Fruit fly (Drosophila melanogaster): ENCODE results near the gene Pink1.

Pink1 gene

DNA sequence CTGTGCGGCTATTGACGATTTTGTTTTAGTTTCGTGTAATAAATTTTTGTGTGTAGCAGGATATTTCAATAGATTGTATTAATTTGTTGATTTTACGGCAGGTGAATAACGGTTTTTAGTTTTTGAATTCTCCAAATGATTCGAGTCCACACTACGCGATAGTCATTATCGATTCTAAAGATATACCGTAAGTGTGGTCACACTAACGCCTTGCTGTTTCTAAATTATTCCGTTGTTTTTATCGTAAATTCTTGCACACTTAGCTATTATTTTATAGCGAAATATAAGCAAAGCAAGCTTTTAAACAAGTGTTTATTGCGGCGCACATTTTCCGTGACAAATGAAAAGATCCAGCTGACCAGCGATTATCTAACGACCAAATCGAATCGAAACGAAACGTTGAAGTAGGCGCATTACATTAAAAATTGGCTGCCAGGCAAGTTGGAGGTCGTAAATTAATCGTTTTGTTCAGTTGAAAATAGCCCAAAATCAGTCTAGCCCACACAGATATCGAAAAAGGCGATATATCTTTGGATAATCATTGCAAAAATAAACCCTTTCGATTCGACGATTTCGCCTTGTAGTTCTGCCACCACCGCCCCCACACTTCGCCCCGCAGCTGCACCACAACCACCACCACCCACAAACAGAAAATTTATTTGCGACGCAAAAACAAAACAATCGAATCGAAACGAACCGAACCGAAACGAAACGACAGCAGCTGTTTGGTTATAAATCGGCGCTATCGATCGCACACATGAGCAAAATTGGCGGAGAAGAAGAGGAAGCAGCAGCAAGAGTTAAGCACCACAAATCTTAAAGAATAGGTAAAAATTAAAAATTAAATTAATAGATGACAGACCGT, at the start of gene Pink1:
TSS of gene Pink1 (plus strand) at position 164 of the 865 bp plus-strand sequence.
- TF ChIP-seq Mnt (GFP tag; optimal IDR thresholded peaks at IDR 0.05), result peak; percentile 73
- peak; percentile 3 for TF ChIP-seq cic (GFP tag; optimal IDR thresholded peaks at IDR 0.05)
- TF ChIP-seq CG1620 (GFP tag; optimal IDR thresholded peaks at IDR 0.05), result no peak
- no peak for TF ChIP-seq toe (GFP tag; optimal IDR thresholded peaks at IDR 0.05)
- TF ChIP-seq CG5204 (GFP tag; optimal IDR thresholded peaks at IDR 0.05), result no peak
- no peak for TF ChIP-seq Clk (GFP tag; optimal IDR thresholded peaks at IDR 0.05)
- TF ChIP-seq cnc (optimal IDR thresholded peaks at IDR 0.05), result no peak
- TF ChIP-seq CG11617 (GFP tag; optimal IDR thresholded peaks at IDR 0.05), result no peak
- no peak for TF ChIP-seq kay (GFP tag; ENCODE audit: borderline replicate concordance)
- TF ChIP-seq bab1 (GFP tag; optimal IDR thresholded peaks at IDR 0.05), result peak; percentile 58
- TF ChIP-seq Crg-1 (GFP tag; optimal IDR thresholded peaks at IDR 0.05), result no peak
- peak; percentile 38 for TF ChIP-seq tj (GFP tag; optimal IDR thresholded peaks at IDR 0.05)
- no peak for TF ChIP-seq CG7045 (GFP tag; optimal IDR thresholded peaks at IDR 0.05)
- TF ChIP-seq ovo (GFP tag; optimal IDR thresholded peaks at IDR 0.05), result no peak
- TF ChIP-seq Hr96 (GFP tag; optimal IDR thresholded peaks at IDR 0.05), result no peak
- peak; percentile 19 for TF ChIP-seq CG7101 (tag; optimal IDR thresholded peaks at IDR 0.05)
- TF ChIP-seq CG33017 (tag; optimal IDR thresholded peaks at IDR 0.05), result no peak
- TF ChIP-seq CG12768 (GFP tag; optimal IDR thresholded peaks at IDR 0.05), result no peak
- no peak for TF ChIP-seq pad (GFP tag; optimal IDR thresholded peaks at IDR 0.05)
- no peak for TF ChIP-seq CG14711 (tag; optimal IDR thresholded peaks at IDR 0.05)

DNA sequence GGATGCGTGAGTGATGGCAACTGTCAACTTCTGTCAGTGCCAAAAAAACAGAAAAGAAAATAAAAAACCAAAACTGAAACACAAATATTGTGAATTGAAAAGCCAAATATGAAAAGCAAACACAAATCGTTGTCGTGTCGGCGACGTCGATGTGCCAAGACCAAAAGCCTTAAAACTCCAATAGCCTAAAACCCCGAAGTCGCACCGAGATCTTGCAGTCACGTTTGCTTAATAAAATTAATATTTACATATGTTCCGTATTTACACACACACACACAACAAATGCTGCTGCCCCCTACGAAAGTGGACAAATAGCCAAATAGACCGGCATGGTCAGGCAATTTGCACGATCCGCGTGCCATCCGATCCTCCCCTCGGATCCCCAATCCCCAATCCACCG, 45.5 kb upstream of the Pink1 start:
- TF ChIP-seq Mnt (GFP tag; optimal IDR thresholded peaks at IDR 0.05) (no peak), CG5204 (GFP tag; optimal IDR thresholded peaks at IDR 0.05) (no peak), CG7045 (GFP tag; optimal IDR thresholded peaks at IDR 0.05) (no peak), CG11617 (GFP tag; optimal IDR thresholded peaks at IDR 0.05) (no peak), CG14711 (tag; optimal IDR thresholded peaks at IDR 0.05) (no peak), ovo (GFP tag; optimal IDR thresholded peaks at IDR 0.05) (no peak), bab1 (GFP tag; optimal IDR thresholded peaks at IDR 0.05) (no peak), cic (GFP tag; optimal IDR thresholded peaks at IDR 0.05) (no peak), cnc (optimal IDR thresholded peaks at IDR 0.05) (no peak)

DNA sequence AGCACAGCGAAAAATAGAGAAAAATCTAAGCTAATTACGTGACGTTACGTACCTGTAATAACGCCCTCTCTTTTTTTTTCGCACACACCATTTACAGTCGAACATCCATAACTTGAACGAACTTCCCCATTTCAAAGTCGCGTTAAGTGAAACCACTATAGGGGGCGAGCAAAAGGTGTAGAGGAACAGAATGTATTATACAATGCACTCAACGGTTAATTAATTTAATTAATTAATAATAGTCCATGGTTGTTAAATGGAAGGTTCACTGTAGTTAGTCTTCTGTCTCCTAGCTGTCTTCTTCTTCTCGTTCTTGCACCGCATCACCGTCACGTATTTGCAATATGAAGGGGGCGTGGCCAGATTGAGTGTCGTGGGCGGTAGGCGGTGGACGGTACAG, 42.0 kb upstream of the Pink1 start:
- TF ChIP-seq CG1620 (GFP tag; optimal IDR thresholded peaks at IDR 0.05), result peak; percentile 22
- no peak for TF ChIP-seq cic (GFP tag; optimal IDR thresholded peaks at IDR 0.05)
- TF ChIP-seq CG7101 (tag; optimal IDR thresholded peaks at IDR 0.05), result peak; percentile 72
- TF ChIP-seq CG12768 (GFP tag; optimal IDR thresholded peaks at IDR 0.05), result no peak
- peak; percentile 47 for TF ChIP-seq Hr96 (GFP tag; optimal IDR thresholded peaks at IDR 0.05)
- TF ChIP-seq CG5204 (GFP tag; optimal IDR thresholded peaks at IDR 0.05), result peak; percentile 4
- TF ChIP-seq ovo (GFP tag; optimal IDR thresholded peaks at IDR 0.05), result no peak
- peak; percentile 88 for TF ChIP-seq bab1 (GFP tag; optimal IDR thresholded peaks at IDR 0.05)
- TF ChIP-seq CG11617 (GFP tag; optimal IDR thresholded peaks at IDR 0.05), result peak; percentile 1
- TF ChIP-seq CG14711 (tag; optimal IDR thresholded peaks at IDR 0.05), result peak; percentile 57

DNA sequence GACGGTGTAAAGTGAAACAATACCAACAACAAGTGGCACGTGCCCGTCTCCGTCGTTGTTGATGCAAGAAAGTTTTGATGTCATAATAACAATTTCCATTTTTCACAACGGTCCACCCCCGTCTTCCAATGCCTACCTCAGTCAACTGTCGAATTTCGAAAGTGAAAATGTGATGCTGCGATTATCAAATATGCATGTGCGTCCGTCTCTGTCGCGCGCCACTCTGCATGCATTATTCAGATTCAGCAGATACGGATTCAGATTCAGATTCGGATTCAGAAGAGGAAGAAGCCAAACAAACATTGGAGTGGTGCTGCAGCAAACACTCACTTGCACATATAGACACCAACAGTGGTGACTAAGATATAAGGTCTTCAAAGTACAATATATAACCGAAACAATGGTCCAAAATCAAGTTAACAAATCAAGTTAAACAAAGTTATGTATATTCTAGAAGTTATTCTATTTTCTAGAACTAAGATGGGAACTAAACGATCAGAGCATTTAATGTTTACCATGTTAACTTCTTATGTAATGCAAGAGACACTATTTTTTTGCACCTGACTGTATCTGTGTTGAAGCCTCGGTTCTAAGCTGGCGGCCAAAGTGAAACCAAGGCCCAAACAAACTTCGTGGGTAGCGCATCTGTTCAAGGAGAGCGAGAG, 40.9 kb upstream of the Pink1 start:
- peak; percentile 11 for TF ChIP-seq CG7101 (tag; optimal IDR thresholded peaks at IDR 0.05)
- TF ChIP-seq Hr96 (GFP tag; optimal IDR thresholded peaks at IDR 0.05), result no peak
- no peak for TF ChIP-seq Clk (GFP tag; optimal IDR thresholded peaks at IDR 0.05)
- peak; percentile 0 for TF ChIP-seq tj (GFP tag; optimal IDR thresholded peaks at IDR 0.05)
- peak; percentile 3 for TF ChIP-seq CG14711 (tag; optimal IDR thresholded peaks at IDR 0.05)

DNA sequence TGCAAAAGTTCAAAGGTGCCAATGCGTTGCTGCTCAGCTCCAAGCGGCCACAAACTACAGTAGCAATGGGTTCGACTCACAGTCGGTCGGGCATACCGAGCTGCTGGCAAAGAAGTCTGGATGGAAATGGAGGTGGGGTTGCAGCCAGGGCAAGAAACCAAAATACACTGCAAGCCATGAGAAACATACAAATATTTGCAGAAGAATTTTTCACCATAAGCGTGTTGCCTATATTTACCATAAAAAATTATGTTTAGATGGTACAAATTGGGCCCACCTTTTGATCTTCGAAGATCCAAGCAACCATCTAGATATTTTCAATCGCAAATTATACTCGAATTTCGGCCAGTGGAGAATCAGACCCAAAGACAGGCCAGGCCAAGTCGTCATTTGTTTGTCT, 36.8 kb upstream of the Pink1 start:
- no peak for TF ChIP-seq pad (GFP tag; optimal IDR thresholded peaks at IDR 0.05)
- TF ChIP-seq cnc (optimal IDR thresholded peaks at IDR 0.05), result no peak
- TF ChIP-seq CG7101 (tag; optimal IDR thresholded peaks at IDR 0.05), result no peak
- TF ChIP-seq CG12768 (GFP tag; optimal IDR thresholded peaks at IDR 0.05), result no peak
- no peak for TF ChIP-seq cic (GFP tag; optimal IDR thresholded peaks at IDR 0.05)
- no peak for TF ChIP-seq CG14711 (tag; optimal IDR thresholded peaks at IDR 0.05)
- TF ChIP-seq Hr96 (GFP tag; optimal IDR thresholded peaks at IDR 0.05), result no peak
- no peak for TF ChIP-seq kay (GFP tag; ENCODE audit: borderline replicate concordance)
- TF ChIP-seq toe (GFP tag; optimal IDR thresholded peaks at IDR 0.05), result no peak
- TF ChIP-seq tj (GFP tag; optimal IDR thresholded peaks at IDR 0.05), result no peak
- TF ChIP-seq CG5204 (GFP tag; optimal IDR thresholded peaks at IDR 0.05), result no peak

DNA sequence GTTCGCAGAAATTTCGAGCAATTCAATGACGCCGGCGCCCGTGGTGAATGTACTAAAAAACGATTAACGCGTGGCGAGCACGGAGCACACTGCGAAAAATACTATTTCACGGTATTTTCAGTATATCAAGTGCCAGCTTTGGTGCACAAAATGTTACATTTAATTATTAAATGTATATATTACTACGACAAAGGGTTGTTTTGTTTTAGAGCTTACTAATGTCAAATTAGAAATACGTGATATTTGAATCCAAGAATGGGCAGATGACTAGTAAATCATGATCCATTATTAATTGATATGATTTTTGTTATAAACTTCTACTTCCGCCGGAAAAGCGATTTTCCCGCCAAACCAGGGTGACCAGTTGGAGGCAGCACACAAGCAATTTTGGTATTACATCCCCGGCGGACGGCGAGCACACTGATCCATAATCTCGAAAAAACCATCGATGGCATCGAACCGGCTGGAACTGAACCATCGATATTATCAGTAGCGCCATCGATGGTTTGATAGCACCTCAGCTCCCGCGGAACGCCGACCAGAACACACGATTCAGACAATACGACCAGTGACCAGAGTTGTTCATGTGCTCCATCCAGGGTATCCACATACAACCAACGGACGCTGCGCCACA, 29.3 kb upstream of the Pink1 start, which contains the start of the genes CG3226 and Cdc7:
TSS of gene CG3226 (minus strand) at position 51 of the 634 bp plus-strand sequence.
TSS of gene Cdc7 (plus strand) at position 344 of the 634 bp plus-strand sequence.
- TF ChIP-seq pad (GFP tag; optimal IDR thresholded peaks at IDR 0.05), result peak; percentile 74
- TF ChIP-seq CG11617 (GFP tag; optimal IDR thresholded peaks at IDR 0.05), result peak; percentile 88
- peak; percentile 80 for TF ChIP-seq Crg-1 (GFP tag; optimal IDR thresholded peaks at IDR 0.05)
- TF ChIP-seq kay (GFP tag; ENCODE audit: borderline replicate concordance), result no peak
- TF ChIP-seq cic (GFP tag; optimal IDR thresholded peaks at IDR 0.05), result peak; percentile 39
- no peak for TF ChIP-seq CG12768 (GFP tag; optimal IDR thresholded peaks at IDR 0.05)
- peak; percentile 36 for TF ChIP-seq toe (GFP tag; optimal IDR thresholded peaks at IDR 0.05)
- TF ChIP-seq Mnt (GFP tag; optimal IDR thresholded peaks at IDR 0.05), result peak; percentile 79
- TF ChIP-seq tj (GFP tag; optimal IDR thresholded peaks at IDR 0.05), result peak; percentile 66
- TF ChIP-seq CG5204 (GFP tag; optimal IDR thresholded peaks at IDR 0.05), result no peak
- peak; percentile 3 for TF ChIP-seq CG33017 (tag; optimal IDR thresholded peaks at IDR 0.05)
- TF ChIP-seq CG7045 (GFP tag; optimal IDR thresholded peaks at IDR 0.05), result no peak
- peak; percentile 90 for TF ChIP-seq CG7101 (tag; optimal IDR thresholded peaks at IDR 0.05)
- peak; percentile 91 for TF ChIP-seq bab1 (GFP tag; optimal IDR thresholded peaks at IDR 0.05)
- no peak for TF ChIP-seq cnc (optimal IDR thresholded peaks at IDR 0.05)
- no peak for TF ChIP-seq Clk (GFP tag; optimal IDR thresholded peaks at IDR 0.05)
- peak; percentile 83 for TF ChIP-seq CG14711 (tag; optimal IDR thresholded peaks at IDR 0.05)
- peak; percentile 82 for TF ChIP-seq CG1620 (GFP tag; optimal IDR thresholded peaks at IDR 0.05)
- no peak for TF ChIP-seq Hr96 (GFP tag; optimal IDR thresholded peaks at IDR 0.05)
- peak; percentile 52 for TF ChIP-seq ovo (GFP tag; optimal IDR thresholded peaks at IDR 0.05)
